Fruit fly (Drosophila melanogaster): ENCODE measurements around the gene CG14367.
A peak's percentile ranks its signal among the peaks of the same experiment; 100 is the strongest.

Gene CG14367

dm6 chr3R:13722451-13722850 lies 28.6 kb downstream of the CG14367 start:
- no peak for TF ChIP-seq Sox15 (GFP tag; optimal IDR thresholded peaks at IDR 0.05)
- TF ChIP-seq salr (GFP tag; optimal IDR thresholded peaks at IDR 0.05), result no peak
- TF ChIP-seq ss (GFP tag; optimal IDR thresholded peaks at IDR 0.05), result no peak
- no peak for TF ChIP-seq CG6808 (GFP tag; optimal IDR thresholded peaks at IDR 0.05)
- no peak for TF ChIP-seq CG7368 (GFP tag; optimal IDR thresholded peaks at IDR 0.05)
- TF ChIP-seq net (GFP tag; optimal IDR thresholded peaks at IDR 0.05), result no peak
- TF ChIP-seq CG31627 (GFP tag; optimal IDR thresholded peaks at IDR 0.05), result no peak
- TF ChIP-seq CG8319 (GFP tag; optimal IDR thresholded peaks at IDR 0.05), result no peak
- no peak for TF ChIP-seq topi (GFP tag; optimal IDR thresholded peaks at IDR 0.05)
- no peak for TF ChIP-seq CG9139 (GFP tag; optimal IDR thresholded peaks at IDR 0.05)
- no peak for TF ChIP-seq CG11762 (GFP tag; optimal IDR thresholded peaks at IDR 0.05; ENCODE audit: insufficient read depth)
- no peak for TF ChIP-seq CG3032 (tag; optimal IDR thresholded peaks at IDR 0.05)
- TF ChIP-seq achi (GFP tag; optimal IDR thresholded peaks at IDR 0.05), result no peak
- TF ChIP-seq Hr39 (GFP tag; optimal IDR thresholded peaks at IDR 0.05), result no peak

dm6 chr3R:13724029-13724638 lies 30.3 kb downstream of the CG14367 start:
- TF ChIP-seq CG6276 (GFP tag; optimal IDR thresholded peaks at IDR 0.05), result no peak
- TF ChIP-seq fd59A (GFP tag; optimal IDR thresholded peaks at IDR 0.05), result no peak
- no peak for TF ChIP-seq Eip93F (GFP tag; optimal IDR thresholded peaks at IDR 0.05)
- TF ChIP-seq CG7368 (GFP tag; optimal IDR thresholded peaks at IDR 0.05), result no peak
- TF ChIP-seq Lpt (GFP tag; optimal IDR thresholded peaks at IDR 0.05), result no peak
- no peak for TF ChIP-seq CG6163 (GFP tag; IDR thresholded peaks at IDR 0.05)
- TF ChIP-seq svp (GFP tag), result no peak
- no peak for TF ChIP-seq vri (GFP tag; optimal IDR thresholded peaks at IDR 0.05)
- TF ChIP-seq CG10669 (GFP tag; optimal IDR thresholded peaks at IDR 0.05), result no peak
- TF ChIP-seq eg (GFP tag; IDR thresholded peaks at IDR 0.05), result no peak
- no peak for TF ChIP-seq net (GFP tag; optimal IDR thresholded peaks at IDR 0.05)
- no peak for TF ChIP-seq achi (GFP tag; optimal IDR thresholded peaks at IDR 0.05)
- TF ChIP-seq CG8319 (GFP tag; optimal IDR thresholded peaks at IDR 0.05), result no peak
- TF ChIP-seq Met (GFP tag; optimal IDR thresholded peaks at IDR 0.05), result no peak
- TF ChIP-seq Blimp-1 (GFP tag; optimal IDR thresholded peaks at IDR 0.05), result no peak
- TF ChIP-seq Ets21C (GFP tag; optimal IDR thresholded peaks at IDR 0.05), result no peak

dm6 chr3R:13726795-13727194 lies 32.9 kb downstream of the CG14367 start:
- TF ChIP-seq svp (GFP tag) (peak; percentile 62), CG15336 (GFP tag; IDR thresholded peaks at IDR 0.05) (peak; percentile 16; the same call in 1 of the 2 replicates), CG32006 (GFP tag; optimal IDR thresholded peaks at IDR 0.05) (peak; percentile 50), Eip78C (GFP tag) (peak; percentile 62), CG6808 (GFP tag; optimal IDR thresholded peaks at IDR 0.05) (no peak), topi (GFP tag; optimal IDR thresholded peaks at IDR 0.05) (no peak), CG8319 (GFP tag; optimal IDR thresholded peaks at IDR 0.05) (no peak), CG3919 (GFP tag; optimal IDR thresholded peaks at IDR 0.05) (no peak), CG34406 (GFP tag; optimal IDR thresholded peaks at IDR 0.05) (peak; percentile 1), CG8119 (GFP tag; IDR thresholded peaks at IDR 0.05) (0 out of 3 replicates have a peak, but pooled peaks have one; percentile 35), cyc (GFP tag; optimal IDR thresholded peaks at IDR 0.05) (no peak), Lpt (GFP tag; optimal IDR thresholded peaks at IDR 0.05) (no peak), CG6854 (GFP tag; optimal IDR thresholded peaks at IDR 0.05) (no peak), CG10631 (GFP tag; optimal IDR thresholded peaks at IDR 0.05) (no peak), dac (GFP tag; optimal IDR thresholded peaks at IDR 0.05) (no peak), Ets21C (GFP tag; optimal IDR thresholded peaks at IDR 0.05) (no peak), esn (GFP tag; optimal IDR thresholded peaks at IDR 0.05) (peak; percentile 22), Sox102F (GFP tag; optimal IDR thresholded peaks at IDR 0.05) (peak; percentile 3), OdsH (GFP tag; optimal IDR thresholded peaks at IDR 0.05) (peak; percentile 26), Blimp-1 (GFP tag; optimal IDR thresholded peaks at IDR 0.05) (no peak), pdm3 (GFP tag; optimal IDR thresholded peaks at IDR 0.05) (peak; percentile 18), acj6 (GFP tag; optimal IDR thresholded peaks at IDR 0.05) (no peak), Hr4 (GFP tag; optimal IDR thresholded peaks at IDR 0.05) (peak; percentile 35)
